Worm (Caenorhabditis elegans): ENCODE data around the gene wdfy-3.

ce11 chrIV:12721106-12721505 is 67.9 kb downstream of the wdfy-3 start, which contains the start of gene T23F6.2:
- TF ChIP-seq fkh-4 (tag; optimal IDR thresholded peaks at IDR 0.05; ENCODE audit: borderline replicate concordance) (no peak), jun-1 (tag; optimal IDR thresholded peaks at IDR 0.05) (no peak), lin-13 (GFP tag; optimal IDR thresholded peaks at IDR 0.05) (no peak), nhr-77 (tag; optimal IDR thresholded peaks at IDR 0.05) (no peak), nhr-76 (tag; optimal IDR thresholded peaks at IDR 0.05) (no peak), mab-9 (GFP tag; IDR thresholded peaks at IDR 0.05) (no peak), ztf-4 (tag; optimal IDR thresholded peaks at IDR 0.05) (no peak), ceh-82 (tag; optimal IDR thresholded peaks at IDR 0.05) (no peak), ceh-63 (GFP tag; optimal IDR thresholded peaks at IDR 0.05) (no peak), nhr-12 (tag; optimal IDR thresholded peaks at IDR 0.05) (no peak), fos-1 (tag; optimal IDR thresholded peaks at IDR 0.05) (no peak)

Data from whole organism, L1 larva.